Fruit fly (Drosophila melanogaster): ENCODE results near the gene CG13708.

DNA sequence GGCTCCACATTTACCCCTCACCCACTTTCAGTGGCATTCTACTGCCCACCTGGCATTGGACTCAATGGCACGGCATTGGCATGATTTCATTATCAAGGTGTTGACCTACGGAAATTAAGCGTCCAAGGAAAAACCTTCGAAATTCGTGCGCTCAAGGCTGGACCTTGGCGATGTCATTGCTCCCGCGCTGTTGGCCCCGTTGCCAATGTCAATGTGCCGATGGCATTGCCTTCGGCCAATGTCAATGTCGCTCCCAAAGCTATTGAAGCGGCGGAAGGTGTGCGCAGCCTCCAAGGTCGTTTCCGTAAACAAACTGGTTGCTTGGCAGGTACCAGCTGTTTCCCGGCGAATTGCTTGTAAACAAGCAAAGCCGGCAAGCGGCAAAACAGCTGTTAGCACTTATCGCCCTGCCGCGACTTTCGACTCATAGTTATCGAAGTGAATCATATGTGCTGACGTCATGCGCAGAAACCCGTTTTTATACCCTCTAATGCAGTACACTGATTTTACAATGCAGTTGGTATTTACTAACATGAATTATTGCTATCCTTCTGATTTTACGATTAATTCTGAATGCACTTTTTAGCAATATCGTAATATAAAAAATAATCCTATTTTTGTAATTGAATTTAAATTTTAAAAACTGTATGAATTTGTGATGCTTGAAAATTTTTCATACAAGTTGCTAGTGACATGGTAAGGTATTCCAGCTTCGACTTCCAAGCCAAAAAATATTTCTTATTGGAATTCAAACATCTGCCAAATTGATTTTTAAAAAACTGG lies 8.8 kb downstream of the CG13708 start:
- peak; percentile 73 for TF ChIP-seq Eip93F (GFP tag; optimal IDR thresholded peaks at IDR 0.05)
- TF ChIP-seq CG1621 (tag; optimal IDR thresholded peaks at IDR 0.05) = peak; percentile 71
- TF ChIP-seq Hr39 (GFP tag; optimal IDR thresholded peaks at IDR 0.05) = peak; percentile 91
- TF ChIP-seq OdsH (GFP tag; optimal IDR thresholded peaks at IDR 0.05) = peak; percentile 96
- peak; percentile 95 for TF ChIP-seq acj6 (GFP tag; optimal IDR thresholded peaks at IDR 0.05)
- TF ChIP-seq esn (GFP tag; optimal IDR thresholded peaks at IDR 0.05) = peak; percentile 97
- TF ChIP-seq Sox102F (GFP tag; optimal IDR thresholded peaks at IDR 0.05) = peak; percentile 94
- TF ChIP-seq Hr4 (GFP tag; optimal IDR thresholded peaks at IDR 0.05) = peak; percentile 97
- TF ChIP-seq Blimp-1 (GFP tag; optimal IDR thresholded peaks at IDR 0.05) = peak; percentile 73
